Fruit fly (Drosophila melanogaster) whole organism, embryonic: Measurements from ENCODE around the gene CG15435.

Experiments used
- Atf6 ChIP-seq: fragments of 200-800 bp; sonication (Bioruptor generic); IDR thresholded peaks from 2 replicates; pipeline ENCODE4 v1.3.6; 2022; ENCODE audit warnings: missing biosample characterization, missing genetic modification characterization
- B-H2 ChIP-seq: fragments of 200-800 bp; sonication (Bioruptor generic); optimal IDR thresholded peaks from 2 replicates; lab custom pipeline; 2018; ENCODE audit warnings: missing biosample characterization, mild to moderate bottlenecking, missing genetic modification characterization
- C15 ChIP-seq: fragments of 200-800 bp; sonication (Bioruptor generic); IDR thresholded peaks from 3 replicates; pipeline ENCODE4 v1.3.6; 2022; ENCODE audit warnings: missing biosample characterization, missing genetic modification characterization
- CG10959 ChIP-seq: fragments of 200-800 bp; sonication (Bioruptor generic); IDR thresholded peaks from 2 replicates; pipeline ENCODE4 v1.3.6; 2022; ENCODE audit warnings: missing biosample characterization, missing genetic modification characterization
- CG11247 ChIP-seq: fragments of 200-800 bp; sonication (Bioruptor generic); IDR thresholded peaks from 2 replicates; pipeline ENCODE4 v1.3.6; 2022; ENCODE audit warnings: missing biosample characterization, missing genetic modification characterization
- CG12071 ChIP-seq: fragments of 200-800 bp; sonication (Bioruptor generic); optimal IDR thresholded peaks from 3 replicates; lab custom pipeline; 2018; ENCODE audit warnings: missing biosample characterization, mild to moderate bottlenecking, missing genetic modification characterization
- CG12391 ChIP-seq: fragments of 200-800 bp; sonication (Bioruptor generic); optimal IDR thresholded peaks from 3 replicates; lab custom pipeline; 2018; ENCODE audit warnings: missing biosample characterization, mild to moderate bottlenecking, missing genetic modification characterization, moderate library complexity
- CG14667 ChIP-seq: fragments of 200-800 bp; sonication (Bioruptor generic); IDR thresholded peaks from 2 replicates; pipeline ENCODE4 v1.3.6; 2022; ENCODE audit warnings: missing biosample characterization, missing genetic modification characterization
- CG14965 ChIP-seq: fragments of 200-800 bp; sonication (Bioruptor generic); optimal IDR thresholded peaks from 2 replicates; lab custom pipeline; 2016; ENCODE audit warnings: missing biosample characterization, missing genetic modification characterization, borderline replicate concordance
- CG15479 ChIP-seq: fragments of 200-800 bp; sonication (Bioruptor generic); optimal IDR thresholded peaks from 3 replicates; lab custom pipeline; 2019; ENCODE audit warnings: missing biosample characterization, mild to moderate bottlenecking, missing genetic modification characterization, moderate library complexity
- CG16813 ChIP-seq: fragments of 200-800 bp; sonication (Bioruptor generic); IDR thresholded peaks from 3 replicates; pipeline ENCODE4 v1.3.6; 2022; ENCODE audit warnings: missing biosample characterization, missing genetic modification characterization; ENCODE audit not compliant: partially characterized antibody
- CG17359 ChIP-seq: fragments of 200-800 bp; sonication (Bioruptor generic); optimal IDR thresholded peaks from 3 replicates; lab custom pipeline; 2018; ENCODE audit warnings: missing biosample characterization, mild to moderate bottlenecking, missing genetic modification characterization, moderate library complexity
- CG2875 ChIP-seq: fragments of 200-800 bp; sonication (Bioruptor generic); optimal IDR thresholded peaks from 2 replicates; lab custom pipeline; 2017; ENCODE audit warnings: missing biosample characterization, mild to moderate bottlenecking, missing genetic modification characterization, missing genetic modification reagents
- CG30403 ChIP-seq: fragments of 200-800 bp; sonication (Bioruptor generic); optimal IDR thresholded peaks from 3 replicates; lab custom pipeline; 2016; ENCODE audit warnings: missing biosample characterization, missing genetic modification characterization
- CG32767 ChIP-seq: fragments of 200-800 bp; sonication (Bioruptor generic); IDR thresholded peaks from 2 replicates; pipeline ENCODE4 v1.3.6; 2022; ENCODE audit warnings: missing biosample characterization, missing genetic modification characterization
- CG34376 ChIP-seq: fragments of 200-800 bp; sonication (Bioruptor generic); optimal IDR thresholded peaks from 2 replicates; lab custom pipeline; 2018; ENCODE audit warnings: missing biosample characterization, mild to moderate bottlenecking, missing genetic modification characterization
- CG5953 ChIP-seq: fragments of 200-800 bp; sonication (Bioruptor generic); IDR thresholded peaks from 2 replicates; pipeline ENCODE4 v1.3.6; 2022; ENCODE audit warnings: missing biosample characterization, missing genetic modification characterization
- CG6791 ChIP-seq: fragments of 200-800 bp; sonication (Bioruptor generic); IDR thresholded peaks from 3 replicates; pipeline ENCODE4 v1.3.6; 2022; ENCODE audit warnings: missing biosample characterization, missing genetic modification characterization; ENCODE audit not compliant: partially characterized antibody
- CG7928 ChIP-seq: fragments of 200-800 bp; sonication (Bioruptor generic); optimal IDR thresholded peaks from 2 replicates; lab custom pipeline; 2017; ENCODE audit warnings: missing biosample characterization, mild to moderate bottlenecking, missing genetic modification characterization
- CG8359 ChIP-seq: fragments of 200-800 bp; sonication (Bioruptor generic); optimal IDR thresholded peaks from 2 replicates; lab custom pipeline; 2017; ENCODE audit warnings: missing biosample characterization, mild to moderate bottlenecking, missing genetic modification characterization, borderline replicate concordance
- CG9609 ChIP-seq: fragments of 200-800 bp; sonication (Bioruptor generic); optimal IDR thresholded peaks from 3 replicates; lab custom pipeline; 2016; ENCODE audit warnings: missing biosample characterization, missing genetic modification characterization
- CTCF ChIP-seq: fragments of 200-800 bp; sonication (Bioruptor generic); optimal IDR thresholded peaks from 2 replicates; lab custom pipeline; 2017; ENCODE audit warnings: missing biosample characterization, mild to moderate bottlenecking, missing genetic modification characterization, moderate library complexity
- Camta ChIP-seq: fragments of 200-800 bp; sonication (Bioruptor generic); optimal IDR thresholded peaks from 2 replicates; lab custom pipeline; 2016; ENCODE audit warnings: missing biosample characterization, missing genetic modification characterization
- CrebB ChIP-seq: fragments of 200-800 bp; sonication (Bioruptor generic); optimal IDR thresholded peaks from 3 replicates; lab custom pipeline; 2018; ENCODE audit warnings: missing biosample characterization, mild to moderate bottlenecking, missing genetic modification characterization
- Lpt ChIP-seq: fragments of >200 bp; optimal IDR thresholded peaks from 2 replicates; lab custom pipeline; 2018; ENCODE audit warnings: missing biosample characterization, missing genetic modification characterization
- Mrtf ChIP-seq: fragments of 200-800 bp; sonication (Bioruptor generic); IDR thresholded peaks from 3 replicates; pipeline ENCODE4 v1.3.6; 2022; ENCODE audit warnings: missing biosample characterization, missing genetic modification characterization
- NC2α ChIP-seq: fragments of 200-800 bp; sonication (Bioruptor generic); optimal IDR thresholded peaks from 2 replicates; lab custom pipeline; 2016; ENCODE audit warnings: missing biosample characterization, missing genetic modification characterization
- Nf-YB ChIP-seq: fragments of 200-800 bp; sonication (Bioruptor generic); optimal IDR thresholded peaks from 3 replicates; lab custom pipeline; 2019; ENCODE audit warnings: missing biosample characterization, mild to moderate bottlenecking, missing genetic modification characterization, moderate library complexity
- Poxn ChIP-seq: fragments of 200-800 bp; sonication (Bioruptor generic); IDR thresholded peaks from 2 replicates; pipeline ENCODE4 v1.3.6; 2022; ENCODE audit warnings: missing biosample characterization, missing genetic modification characterization
- Ravus ChIP-seq: fragments of 200-800 bp; sonication (Bioruptor generic); IDR thresholded peaks from 2 replicates; pipeline ENCODE4 v1.3.6; 2022; ENCODE audit warnings: missing biosample characterization, missing genetic modification characterization
- Six4 ChIP-seq: fragments of 200-800 bp; sonication (Bioruptor generic); optimal IDR thresholded peaks from 2 replicates; lab custom pipeline; 2016; ENCODE audit warnings: missing biosample characterization, missing genetic modification characterization
- Spps ChIP-seq: fragments of 200-800 bp; sonication (Bioruptor generic); optimal IDR thresholded peaks from 2 replicates; lab custom pipeline; 2018; ENCODE audit warnings: missing biosample characterization, mild to moderate bottlenecking, missing genetic modification characterization
- Sry-β ChIP-seq: fragments of 200-800 bp; sonication (Bioruptor generic); optimal IDR thresholded peaks from 2 replicates; lab custom pipeline; 2018; ENCODE audit warnings: missing biosample characterization, mild to moderate bottlenecking, missing genetic modification characterization, moderate library complexity
- bcd ChIP-seq: fragments of 200-800 bp; sonication (Bioruptor generic); optimal IDR thresholded peaks from 2 replicates; lab custom pipeline; 2017; ENCODE audit warnings: missing biosample characterization, mild to moderate bottlenecking, missing genetic modification characterization
- br ChIP-seq: fragments of >200 bp; optimal IDR thresholded peaks from 2 replicates; lab custom pipeline; 2017
- corto ChIP-seq: fragments of 200-800 bp; sonication (Bioruptor generic); optimal IDR thresholded peaks from 2 replicates; lab custom pipeline; 2016; ENCODE audit warnings: missing biosample characterization, mild to moderate bottlenecking, missing genetic modification characterization, moderate library complexity
- esg ChIP-seq: fragments of 200-800 bp; sonication (Bioruptor generic); conservative IDR thresholded peaks from 2 replicates; pipeline ENCODE4 v1.3.6; 2022; ENCODE audit warnings: missing biosample characterization, missing genetic modification characterization
- fd3F ChIP-seq: fragments of 200-800 bp; sonication (Bioruptor generic); optimal IDR thresholded peaks from 2 replicates; lab custom pipeline; 2018; ENCODE audit warnings: missing biosample characterization, mild to moderate bottlenecking, missing genetic modification characterization, moderate library complexity
- fu2 ChIP-seq: fragments of 200-800 bp; sonication (Bioruptor generic); optimal IDR thresholded peaks from 2 replicates; lab custom pipeline; 2016; ENCODE audit warnings: missing biosample characterization, missing genetic modification characterization
- ken ChIP-seq: fragments of 200-800 bp; sonication (Bioruptor generic); IDR thresholded peaks from 3 replicates; pipeline ENCODE4 v1.3.6; 2022; ENCODE audit warnings: missing biosample characterization, missing genetic modification characterization
- kni ChIP-seq: fragments of 200-800 bp; sonication (Bioruptor generic); optimal IDR thresholded peaks from 3 replicates; lab custom pipeline; 2017; ENCODE audit warnings: mild to moderate bottlenecking, missing biosample characterization, missing genetic modification reagents, missing genetic modification characterization
- lmd ChIP-seq: fragments of 200-800 bp; sonication (Bioruptor generic); IDR thresholded peaks from 2 replicates; pipeline ENCODE4 v1.3.6; 2022; ENCODE audit warnings: missing biosample characterization, missing genetic modification characterization
- lov ChIP-seq, 2 experiments: fragments of 200-800 bp in 1 of 2; fragments of >200 bp in 1 of 2; sonication (Bioruptor generic) in 1 of 2; IDR thresholded peaks in 1 of 2; optimal IDR thresholded peaks in 1 of 2; 2 replicates in 1 of 2; 3 replicates in 1 of 2; pipeline versions ENCODE4 v1.3.6 to Lab custom; 2017 to 2022; ENCODE audit warnings: missing biosample characterization in 1 of 2, missing genetic modification characterization in 1 of 2
- mld ChIP-seq: fragments of 200-800 bp; sonication (Bioruptor generic); IDR thresholded peaks from 3 replicates; pipeline ENCODE4 v1.3.6; 2022; ENCODE audit warnings: missing biosample characterization, missing genetic modification characterization; ENCODE audit not compliant: partially characterized antibody
- phol ChIP-seq: fragments of 200-800 bp; sonication (Bioruptor generic); optimal IDR thresholded peaks from 3 replicates; lab custom pipeline; 2018; ENCODE audit warnings: missing biosample characterization, mild to moderate bottlenecking, missing genetic modification characterization, moderate library complexity
- pzg ChIP-seq: fragments of 200-800 bp; sonication (Bioruptor generic); optimal IDR thresholded peaks from 3 replicates; lab custom pipeline; 2018; ENCODE audit warnings: missing biosample characterization, mild to moderate bottlenecking, missing genetic modification characterization, moderate library complexity
- shn ChIP-seq: fragments of 200-800 bp; sonication (Bioruptor generic); optimal IDR thresholded peaks from 3 replicates; lab custom pipeline; 2016; ENCODE audit warnings: missing biosample characterization, missing genetic modification characterization
- slbo ChIP-seq: fragments of 200-800 bp; sonication (Bioruptor generic); IDR thresholded peaks from 2 replicates; pipeline ENCODE4 v1.3.6; 2022; ENCODE audit warnings: missing biosample characterization, missing genetic modification characterization
- slou ChIP-seq: fragments of 200-800 bp; sonication (Bioruptor generic); optimal IDR thresholded peaks from 3 replicates; lab custom pipeline; 2016; ENCODE audit warnings: missing biosample characterization, missing genetic modification characterization
- tna ChIP-seq: fragments of 200-800 bp; sonication (Bioruptor generic); IDR thresholded peaks from 2 replicates; pipeline ENCODE4 v1.3.6; 2022; ENCODE audit warnings: missing biosample characterization, missing genetic modification characterization; ENCODE audit not compliant: partially characterized antibody
- tx ChIP-seq: fragments of 200-800 bp; sonication (Bioruptor generic); optimal IDR thresholded peaks from 2 replicates; lab custom pipeline; 2016; ENCODE audit warnings: missing biosample characterization, missing genetic modification characterization
- wdn ChIP-seq: fragments of 200-800 bp; sonication (Bioruptor generic); IDR thresholded peaks from 2 replicates; pipeline ENCODE4 v1.3.6; 2022; ENCODE audit warnings: missing biosample characterization, missing genetic modification characterization

CG15435 gene

dm6 chr2L:4463323-4463722 is 3.8 kb downstream of the CG15435 start, which contains the start of the genes CG15443 and Paris (continued):
- no peak for TF ChIP-seq br (lab: Kevin White, UChicago)
- TF ChIP-seq CG14667 (GFP tag; lab: Robert Waterston, UW) = no peak
- TF ChIP-seq wdn (GFP tag; lab: Robert Waterston, UW) = no peak
- peak; percentile 38 for TF ChIP-seq phol (tag; lab: Kevin White, UChicago)
- no peak for TF ChIP-seq CG8359 (GFP tag; lab: Kevin White, UChicago)
- peak; percentile 77 for TF ChIP-seq CG16813 (GFP tag; lab: Robert Waterston, UW)
- TF ChIP-seq Atf6 (GFP tag; lab: Robert Waterston, UW) = no peak
- no peak for TF ChIP-seq esg (GFP tag; lab: Robert Waterston, UW)
- TF ChIP-seq CG15479 (GFP tag; lab: Kevin White, UChicago) = no peak
- TF ChIP-seq CTCF (GFP tag; lab: Kevin White, UChicago) = no peak
- no peak for TF ChIP-seq fd3F
- TF ChIP-seq CG6791 = peak; percentile 96
- TF ChIP-seq CG11247 = no peak
- no peak for TF ChIP-seq Lpt (GFP tag; lab: Kevin White, UChicago)
- no peak for TF ChIP-seq Mrtf (GFP tag; lab: Robert Waterston, UW)
- TF ChIP-seq tna (GFP tag; lab: Robert Waterston, UW) = peak; percentile 100
- peak; percentile 2 for TF ChIP-seq Sry-β (GFP tag; lab: Kevin White, UChicago)
- TF ChIP-seq CG14965 (GFP tag; lab: Kevin White, UChicago) = no peak
- no peak for TF ChIP-seq Spps
- no peak for TF ChIP-seq Nf-YB (GFP tag; lab: Kevin White, UChicago)
- no peak for TF ChIP-seq Six4 (GFP tag; lab: Kevin White, UChicago)
- TF ChIP-seq mld = peak; percentile 98
- TF ChIP-seq slbo (GFP tag; lab: Robert Waterston, UW) = no peak
- no peak for TF ChIP-seq bcd (GFP tag; lab: Kevin White, UChicago)
- TF ChIP-seq CG17359 (tag; lab: Kevin White, UChicago) = peak; percentile 28
- TF ChIP-seq kni (GFP tag; lab: Kevin White, UChicago) = no peak
- peak; percentile 36 for TF ChIP-seq B-H2 (GFP tag; lab: Kevin White, UChicago)
- no peak for TF ChIP-seq Ravus (GFP tag; lab: Robert Waterston, UW)
- no peak for TF ChIP-seq shn (GFP tag; lab: Kevin White, UChicago)
- TF ChIP-seq lmd (GFP tag; lab: Robert Waterston, UW) = no peak
- TF ChIP-seq CG30403 = no peak
- no peak for TF ChIP-seq CrebB (tag; lab: Kevin White, UChicago)
- no peak for TF ChIP-seq corto
- TF ChIP-seq pzg = peak; percentile 61
- no peak for TF ChIP-seq ken
- TF ChIP-seq lov (optimal IDR thresholded peaks at IDR 0.05; lab: Kevin White, UChicago) = no peak
- TF ChIP-seq lov (GFP tag; IDR thresholded peaks at IDR 0.05; lab: Robert Waterston, UW) = no peak
- no peak for TF ChIP-seq CG9609
- no peak for TF ChIP-seq CG12071
- no peak for TF ChIP-seq CG7928 (GFP tag; lab: Kevin White, UChicago)
- TF ChIP-seq C15 = no peak
- TF ChIP-seq fu2 (GFP tag; lab: Kevin White, UChicago) = no peak
- no peak for TF ChIP-seq Camta (GFP tag; lab: Kevin White, UChicago)
- TF ChIP-seq Poxn (GFP tag; lab: Robert Waterston, UW) = no peak
- peak; percentile 49 for TF ChIP-seq CG34376 (GFP tag; lab: Kevin White, UChicago)
- no peak for TF ChIP-seq CG10959 (GFP tag; lab: Robert Waterston, UW)
- TF ChIP-seq CG32767 = no peak
- no peak for TF ChIP-seq CG5953 (GFP tag; lab: Robert Waterston, UW)
- no peak for TF ChIP-seq CG2875
- TF ChIP-seq tx = no peak
- no peak for TF ChIP-seq NC2α (GFP tag; lab: Kevin White, UChicago)
- no peak for TF ChIP-seq CG12391 (tag; lab: Kevin White, UChicago)
- no peak for TF ChIP-seq slou (GFP tag; lab: Kevin White, UChicago)
